Fruit fly (Drosophila melanogaster) whole organism, embryonic: Measurements from ENCODE around the gene simj.

Experiments
- CG10147 ChIP-seq: fragments of 200-800 bp; sonication (Bioruptor generic); optimal IDR thresholded peaks from 2 replicates; lab custom pipeline; 2019; ENCODE audit warnings: missing biosample characterization, mild to moderate bottlenecking, missing genetic modification characterization, moderate library complexity
- CG10543 ChIP-seq: fragments of 200-800 bp; sonication (Bioruptor generic); optimal IDR thresholded peaks from 3 replicates; lab custom pipeline; 2017; ENCODE audit warnings: missing biosample characterization, mild to moderate bottlenecking, missing genetic modification characterization, moderate library complexity
- CG13624 ChIP-seq: fragments of 200-800 bp; sonication (Bioruptor generic); optimal IDR thresholded peaks from 2 replicates; lab custom pipeline; 2016; ENCODE audit warnings: missing biosample characterization, missing genetic modification characterization
- CG13894 ChIP-seq: fragments of 200-800 bp; sonication (Bioruptor generic); optimal IDR thresholded peaks from 3 replicates; lab custom pipeline; 2018; ENCODE audit warnings: missing biosample characterization, mild to moderate bottlenecking, missing genetic modification characterization, moderate library complexity
- CG15696 ChIP-seq: fragments of 200-800 bp; sonication (Bioruptor generic); optimal IDR thresholded peaks from 2 replicates; lab custom pipeline; 2019; ENCODE audit warnings: missing biosample characterization, mild to moderate bottlenecking, missing genetic modification characterization, moderate library complexity
- CG17385 ChIP-seq: fragments of 200-800 bp; sonication (Bioruptor generic); optimal IDR thresholded peaks from 3 replicates; lab custom pipeline; 2018; ENCODE audit warnings: missing biosample characterization, mild to moderate bottlenecking, missing genetic modification characterization
- CG1792 ChIP-seq: fragments of 200-800 bp; sonication (Bioruptor generic); optimal IDR thresholded peaks from 2 replicates; lab custom pipeline; 2016; ENCODE audit warnings: missing biosample characterization, missing genetic modification characterization
- CG2199 ChIP-seq: fragments of 200-800 bp; sonication (Bioruptor generic); IDR thresholded peaks from 3 replicates; pipeline ENCODE4 v1.3.6; 2022; ENCODE audit warnings: missing biosample characterization, missing genetic modification characterization
- CG30020 ChIP-seq: fragments of 200-800 bp; optimal IDR thresholded peaks from 2 replicates; lab custom pipeline; 2019; ENCODE audit warnings: missing biosample characterization, mild to moderate bottlenecking, missing genetic modification characterization, moderate library complexity
- CG3065 ChIP-seq: fragments of 200-800 bp; sonication (Bioruptor generic); optimal IDR thresholded peaks from 2 replicates; lab custom pipeline; 2016; ENCODE audit warnings: missing biosample characterization, missing genetic modification characterization
- CG6175 ChIP-seq: fragments of 200-800 bp; sonication (Bioruptor generic); IDR thresholded peaks from 3 replicates; pipeline ENCODE4 v1.3.6; 2022; ENCODE audit warnings: missing biosample characterization, missing genetic modification characterization
- CG7556 ChIP-seq: fragments of 200-800 bp; sonication (Bioruptor generic); optimal IDR thresholded peaks from 2 replicates; lab custom pipeline; 2017; ENCODE audit warnings: missing biosample characterization, mild to moderate bottlenecking, missing genetic modification characterization
- CG7987 ChIP-seq: fragments of 200-800 bp; sonication (Bioruptor generic); optimal IDR thresholded peaks from 2 replicates; lab custom pipeline; 2018; ENCODE audit warnings: missing biosample characterization, mild to moderate bottlenecking, missing genetic modification characterization, moderate library complexity
- CG9932 ChIP-seq: fragments of 200-800 bp; sonication (Bioruptor generic); IDR thresholded peaks from 2 replicates; pipeline ENCODE4 v1.3.6; 2022; ENCODE audit warnings: missing biosample characterization, missing genetic modification characterization
- Dad ChIP-seq: fragments of 200-800 bp; sonication (Bioruptor generic); optimal IDR thresholded peaks from 3 replicates; lab custom pipeline; 2016; ENCODE audit warnings: missing biosample characterization, missing genetic modification characterization
- Dip3 ChIP-seq: fragments of 200-800 bp; sonication (Bioruptor generic); optimal IDR thresholded peaks from 3 replicates; lab custom pipeline; 2016; ENCODE audit warnings: missing biosample characterization, missing genetic modification characterization
- Eip74EF ChIP-seq, 2 experiments: fragments of 200-800 bp in 1 of 2; fragments of >200 bp in 1 of 2; sonication (Bioruptor generic) in 1 of 2; optimal IDR thresholded peaks; 2 replicates each; lab custom pipeline; 2017 to 2019; ENCODE audit warnings: missing biosample characterization in 2 of 2, missing genetic modification characterization in 2 of 2, mild to moderate bottlenecking in 1 of 2, moderate library complexity in 1 of 2
- Gug ChIP-seq: fragments of 200-800 bp; sonication (Bioruptor generic); IDR thresholded peaks from 4 replicates; pipeline ENCODE4 v1.3.6; 2022; ENCODE audit warnings: missing biosample characterization, missing genetic modification characterization
- H2.0 ChIP-seq: fragments of 200-800 bp; sonication (Bioruptor generic); IDR thresholded peaks from 2 replicates; pipeline ENCODE4 v1.3.6; 2022; ENCODE audit warnings: missing biosample characterization, missing genetic modification characterization
- HLH54F ChIP-seq: fragments of 200-800 bp; sonication (Bioruptor generic); optimal IDR thresholded peaks from 3 replicates; lab custom pipeline; 2016; ENCODE audit warnings: missing biosample characterization, missing genetic modification characterization
- MBD-R2 ChIP-seq: fragments of 200-800 bp; sonication (Bioruptor generic); IDR thresholded peaks from 2 replicates; pipeline ENCODE4 v1.3.6; 2022; ENCODE audit warnings: missing biosample characterization, missing genetic modification characterization
- Rfx ChIP-seq: fragments of 200-800 bp; sonication (Bioruptor generic); IDR thresholded peaks from 2 replicates; pipeline ENCODE4 v1.3.6; 2022; ENCODE audit warnings: missing biosample characterization, missing genetic modification characterization
- Six4 ChIP-seq: fragments of 200-800 bp; sonication (Bioruptor generic); optimal IDR thresholded peaks from 2 replicates; lab custom pipeline; 2016; ENCODE audit warnings: missing biosample characterization, missing genetic modification characterization
- YL-1 ChIP-seq: fragments of 200-800 bp; sonication (Bioruptor generic); optimal IDR thresholded peaks from 3 replicates; lab custom pipeline; 2017; ENCODE audit warnings: missing biosample characterization, mild to moderate bottlenecking, missing genetic modification characterization
- ab ChIP-seq: fragments of 200-800 bp; sonication (Bioruptor generic); optimal IDR thresholded peaks from 2 replicates; lab custom pipeline; 2016; ENCODE audit warnings: missing biosample characterization, missing genetic modification characterization
- bcd ChIP-seq: fragments of 200-800 bp; sonication (Bioruptor generic); optimal IDR thresholded peaks from 2 replicates; lab custom pipeline; 2017; ENCODE audit warnings: missing biosample characterization, mild to moderate bottlenecking, missing genetic modification characterization
- bowl ChIP-seq: fragments of 200-800 bp; sonication (Bioruptor generic); IDR thresholded peaks from 2 replicates; pipeline ENCODE4 v1.3.6; 2022; ENCODE audit warnings: missing biosample characterization, missing genetic modification characterization
- chif ChIP-seq, 2 experiments: fragments of 200-800 bp; sonication (Bioruptor generic); optimal IDR thresholded peaks; 3 replicates each; lab custom pipeline; 2016; ENCODE audit warnings: missing biosample characterization in 2 of 2, missing genetic modification characterization in 2 of 2
- ci ChIP-seq: fragments of 200-800 bp; sonication (Bioruptor generic); IDR thresholded peaks from 3 replicates; pipeline ENCODE4 v1.3.6; 2022; ENCODE audit warnings: missing biosample characterization, missing genetic modification characterization
- corto ChIP-seq: fragments of 200-800 bp; sonication (Bioruptor generic); optimal IDR thresholded peaks from 2 replicates; lab custom pipeline; 2016; ENCODE audit warnings: missing biosample characterization, mild to moderate bottlenecking, missing genetic modification characterization, moderate library complexity
- cwo ChIP-seq: fragments of 200-800 bp; sonication (Bioruptor generic); optimal IDR thresholded peaks from 3 replicates; lab custom pipeline; 2017; ENCODE audit warnings: missing biosample characterization, missing genetic modification characterization, mild to moderate bottlenecking, moderate library complexity, missing genetic modification reagents
- danr ChIP-seq: fragments of 200-800 bp; sonication (Bioruptor generic); IDR thresholded peaks from 2 replicates; pipeline ENCODE4 v1.3.6; 2022; ENCODE audit warnings: missing biosample characterization, missing genetic modification characterization
- dmrt99B ChIP-seq: fragments of 200-800 bp; sonication (Bioruptor generic); optimal IDR thresholded peaks from 2 replicates; lab custom pipeline; 2018; ENCODE audit warnings: missing biosample characterization, mild to moderate bottlenecking, missing genetic modification characterization, moderate library complexity
- ewg ChIP-seq: fragments of 200-800 bp; sonication (Bioruptor generic); optimal IDR thresholded peaks from 3 replicates; lab custom pipeline; 2017; ENCODE audit warnings: mild to moderate bottlenecking, missing biosample characterization, missing genetic modification reagents, missing genetic modification characterization
- hbn ChIP-seq: fragments of 200-800 bp; sonication (Bioruptor generic); IDR thresholded peaks from 2 replicates; pipeline ENCODE4 v1.3.6; 2022; ENCODE audit warnings: missing biosample characterization, missing genetic modification characterization; ENCODE audit not compliant: partially characterized antibody
- her ChIP-seq: fragments of 200-800 bp; sonication (Bioruptor generic); optimal IDR thresholded peaks from 2 replicates; lab custom pipeline; 2016; ENCODE audit warnings: missing biosample characterization, missing genetic modification characterization
- ind ChIP-seq: fragments of 200-800 bp; sonication (Bioruptor generic); optimal IDR thresholded peaks from 3 replicates; lab custom pipeline; 2016; ENCODE audit warnings: missing biosample characterization, missing genetic modification characterization
- kah ChIP-seq: fragments of 200-800 bp; sonication (Bioruptor generic); optimal IDR thresholded peaks from 2 replicates; lab custom pipeline; 2018; ENCODE audit warnings: missing biosample characterization, mild to moderate bottlenecking, missing genetic modification characterization
- klu ChIP-seq: fragments of 200-800 bp; sonication (Bioruptor generic); IDR thresholded peaks from 2 replicates; pipeline ENCODE4 v1.3.6; 2022; ENCODE audit warnings: missing biosample characterization, missing genetic modification characterization
- mam ChIP-seq: fragments of 200-800 bp; sonication (Bioruptor generic); optimal IDR thresholded peaks from 3 replicates; lab custom pipeline; 2016; ENCODE audit warnings: missing biosample characterization, missing genetic modification characterization
- nmo ChIP-seq: fragments of 200-800 bp; sonication (Bioruptor generic); optimal IDR thresholded peaks from 2 replicates; lab custom pipeline; 2018; ENCODE audit warnings: missing biosample characterization, mild to moderate bottlenecking, missing genetic modification characterization, moderate library complexity
- run ChIP-seq: fragments of 200-800 bp; sonication (Bioruptor generic); optimal IDR thresholded peaks from 3 replicates; lab custom pipeline; 2018; ENCODE audit warnings: missing biosample characterization, mild to moderate bottlenecking, missing genetic modification characterization
- sd ChIP-seq: fragments of 200-800 bp; sonication (Bioruptor generic); optimal IDR thresholded peaks from 3 replicates; lab custom pipeline; 2018; ENCODE audit warnings: missing biosample characterization, mild to moderate bottlenecking, missing genetic modification characterization, moderate library complexity
- sens-2 ChIP-seq: fragments of 200-800 bp; sonication (Bioruptor generic); IDR thresholded peaks from 2 replicates; pipeline ENCODE4 v1.3.6; 2022; ENCODE audit warnings: missing biosample characterization, missing genetic modification characterization
- tup ChIP-seq: fragments of 200-800 bp; sonication (Bioruptor generic); optimal IDR thresholded peaks from 2 replicates; lab custom pipeline; 2016; ENCODE audit warnings: missing biosample characterization, mild to moderate bottlenecking, missing genetic modification characterization, moderate library complexity
- unc-4 ChIP-seq: fragments of 200-800 bp; sonication (Bioruptor generic); IDR thresholded peaks from 2 replicates; pipeline ENCODE4 v1.3.6; 2022; ENCODE audit warnings: missing biosample characterization, missing genetic modification characterization; ENCODE audit not compliant: partially characterized antibody
- wdn ChIP-seq: fragments of 200-800 bp; sonication (Bioruptor generic); IDR thresholded peaks from 2 replicates; pipeline ENCODE4 v1.3.6; 2022; ENCODE audit warnings: missing biosample characterization, missing genetic modification characterization
- z ChIP-seq: fragments of 200-800 bp; sonication (Bioruptor generic); IDR thresholded peaks from 3 replicates; pipeline ENCODE4 v1.3.6; 2022; ENCODE audit warnings: missing biosample characterization, missing genetic modification characterization

Gene simj

DNA sequence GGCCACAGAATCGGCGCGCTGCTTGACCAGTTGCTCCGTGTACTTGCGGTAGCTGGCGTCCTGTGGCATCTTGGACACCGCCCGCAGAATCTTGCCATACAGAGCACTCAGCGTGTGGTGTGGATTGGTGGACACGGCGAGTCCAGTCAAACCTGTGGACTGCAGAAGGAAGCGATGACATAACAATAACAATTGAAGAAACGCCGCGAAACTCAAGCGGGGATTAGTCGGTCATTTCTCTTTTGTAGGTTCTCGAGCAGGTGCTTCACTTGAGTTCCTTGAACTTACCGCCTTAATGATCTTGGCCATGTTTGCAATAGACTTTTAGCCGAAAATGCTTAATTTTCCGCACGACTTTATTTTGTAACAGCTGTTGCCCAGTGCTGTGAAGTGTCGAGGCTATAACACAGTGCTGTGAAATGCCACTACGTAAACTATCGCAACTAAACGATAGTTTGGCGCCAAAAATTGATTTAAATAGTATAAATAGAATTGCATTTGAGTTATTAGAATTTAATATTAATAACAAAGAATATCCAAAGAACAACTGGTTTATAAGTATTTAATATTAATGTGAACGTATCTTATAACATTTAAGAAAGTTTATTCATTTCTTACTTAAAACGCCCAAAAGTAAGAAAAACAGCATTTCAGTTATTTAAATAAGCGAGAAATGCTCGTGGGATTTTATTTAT lies 29.3 kb downstream of the simj start, which contains the start of gene ND-13B (continued):
- TF ChIP-seq sens-2 (GFP tag; lab: Robert Waterston, UW) (no peak), nmo (GFP tag; lab: Kevin White, UChicago) (peak; percentile 25), Rfx (GFP tag; lab: Robert Waterston, UW) (peak; percentile 60), her (GFP tag; lab: Kevin White, UChicago) (peak; percentile 16), kah (GFP tag; lab: Kevin White, UChicago) (no peak), mam (peak; percentile 53), Dip3 (GFP tag; lab: Kevin White, UChicago) (peak; percentile 10), YL-1 (GFP tag; lab: Kevin White, UChicago) (peak; percentile 18), ab (GFP tag; lab: Kevin White, UChicago) (no peak), wdn (GFP tag; lab: Robert Waterston, UW) (no peak), HLH54F (peak; percentile 33), sd (peak; percentile 7), CG13624 (GFP tag; lab: Kevin White, UChicago) (peak; percentile 35), chif (GFP tag; optimal IDR thresholded peaks at IDR 0.05; lab: Kevin White, UChicago) (no peak), Dad (peak; percentile 33), MBD-R2 (peak; percentile 88), hbn (GFP tag; lab: Robert Waterston, UW) (peak; percentile 60; the same call in 1 of the 2 replicates)

DNA sequence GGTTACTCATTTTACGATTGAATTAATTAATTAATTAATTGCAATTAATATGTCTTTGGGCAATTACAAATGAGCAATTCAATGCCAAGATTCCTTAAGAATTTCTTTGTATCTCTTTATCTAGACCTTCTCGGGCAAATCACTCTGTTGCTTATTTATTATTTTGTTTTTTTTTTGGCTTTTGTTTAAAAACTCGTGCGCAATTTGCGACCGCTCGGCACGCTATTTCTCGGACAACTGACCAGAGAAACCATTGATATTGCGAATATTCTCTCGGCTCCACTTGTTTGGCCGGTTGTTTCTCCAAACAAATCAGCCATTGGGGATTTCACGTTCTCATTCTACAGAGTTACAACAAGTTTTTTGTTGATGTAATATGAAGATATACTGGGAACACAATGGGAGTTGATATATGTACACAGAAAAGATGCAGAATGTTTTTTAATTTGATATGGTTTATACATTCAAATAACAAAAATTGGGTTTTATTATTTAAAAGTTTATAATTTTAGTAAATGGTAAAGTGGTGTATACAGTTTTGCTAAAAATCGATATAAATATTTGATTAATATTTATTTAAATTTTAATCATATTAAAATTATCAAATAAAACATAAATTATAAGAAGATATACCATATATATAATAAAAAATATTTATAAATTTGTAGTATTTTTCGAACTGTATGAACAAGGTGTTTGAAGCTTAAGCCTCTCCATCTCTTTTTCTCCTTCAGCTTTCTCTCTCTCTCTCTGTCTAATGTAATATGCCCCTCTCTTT lies 32.3 kb downstream of the simj start, which contains the start of gene NijA:
Gene NijA (minus strand): TSS at position 243 of the 778 bp plus-strand sequence.
- no peak for TF ChIP-seq ewg (GFP tag; lab: Kevin White, UChicago)
- TF ChIP-seq CG1792 (GFP tag; lab: Kevin White, UChicago): no peak
- peak; percentile 55 for TF ChIP-seq CG7556 (GFP tag; lab: Kevin White, UChicago)
- no peak for TF ChIP-seq sens-2 (GFP tag; lab: Robert Waterston, UW)
- peak; percentile 39; the same call in 1 of the 2 replicates for TF ChIP-seq CG9932 (GFP tag; lab: Robert Waterston, UW)
- TF ChIP-seq CG15696 (tag; lab: Kevin White, UChicago): no peak
- no peak for TF ChIP-seq tup (GFP tag; lab: Kevin White, UChicago)
- TF ChIP-seq ci (GFP tag; lab: Robert Waterston, UW): no peak
- no peak for TF ChIP-seq CG17385 (GFP tag; lab: Kevin White, UChicago)
- TF ChIP-seq run (tag; lab: Kevin White, UChicago): no peak
- TF ChIP-seq CG10543 (GFP tag; lab: Kevin White, UChicago): no peak
- TF ChIP-seq CG30020 (tag; lab: Kevin White, UChicago): no peak
- no peak for TF ChIP-seq Six4 (GFP tag; lab: Kevin White, UChicago)
- TF ChIP-seq CG2199 (GFP tag; lab: Robert Waterston, UW): no peak
- no peak for TF ChIP-seq CG6175
- no peak for TF ChIP-seq H2.0 (GFP tag; lab: Robert Waterston, UW)
- TF ChIP-seq Dip3 (GFP tag; lab: Kevin White, UChicago): no peak
- TF ChIP-seq unc-4 (GFP tag; lab: Robert Waterston, UW): no peak
- TF ChIP-seq z (GFP tag; lab: Robert Waterston, UW): no peak
- TF ChIP-seq CG3065 (GFP tag; lab: Kevin White, UChicago): no peak
- no peak for TF ChIP-seq cwo (GFP tag; lab: Kevin White, UChicago)
- TF ChIP-seq klu (GFP tag; lab: Robert Waterston, UW): no peak
- no peak for TF ChIP-seq ind (GFP tag; lab: Kevin White, UChicago)
- peak; percentile 17 for TF ChIP-seq CG10147 (GFP tag; lab: Kevin White, UChicago)
- TF ChIP-seq corto (GFP tag; lab: Kevin White, UChicago): no peak
- peak in 1 of 2 experiments; percentile 9 for TF ChIP-seq Eip74EF (GFP tag; optimal IDR thresholded peaks at IDR 0.05; lab: Kevin White, UChicago)
- TF ChIP-seq dmrt99B: no peak
- no peak for TF ChIP-seq Gug (GFP tag; lab: Robert Waterston, UW)
- no peak for TF ChIP-seq CG7987 (GFP tag; lab: Kevin White, UChicago)
- TF ChIP-seq CG13894 (tag; lab: Kevin White, UChicago): peak; percentile 19
- no peak for TF ChIP-seq danr (GFP tag; lab: Robert Waterston, UW)
- no peak for TF ChIP-seq bcd (GFP tag; lab: Kevin White, UChicago)
- TF ChIP-seq bowl (GFP tag; lab: Robert Waterston, UW): no peak
